Worm (Caenorhabditis elegans): Measurements from ENCODE around the gene phat-8.

phat-8 gene

ce11 chrII:12457275-12457674 is 14.3 kb upstream of the phat-8 start, which contains the start of gene sre-38:
TSS of gene sre-38 (plus strand) at chrII:12457575.
- TF ChIP-seq fkh-10 (GFP tag; optimal IDR thresholded peaks at IDR 0.05) (no peak), tbx-2 (tag; optimal IDR thresholded peaks at IDR 0.05) (no peak), unc-86 (tag; optimal IDR thresholded peaks at IDR 0.05) (no peak), hlh-13 (GFP tag; optimal IDR thresholded peaks at IDR 0.05) (no peak), nhr-11 (tag; optimal IDR thresholded peaks at IDR 0.05) (no peak), syd-9 (tag; optimal IDR thresholded peaks at IDR 0.05) (no peak)

DNA sequence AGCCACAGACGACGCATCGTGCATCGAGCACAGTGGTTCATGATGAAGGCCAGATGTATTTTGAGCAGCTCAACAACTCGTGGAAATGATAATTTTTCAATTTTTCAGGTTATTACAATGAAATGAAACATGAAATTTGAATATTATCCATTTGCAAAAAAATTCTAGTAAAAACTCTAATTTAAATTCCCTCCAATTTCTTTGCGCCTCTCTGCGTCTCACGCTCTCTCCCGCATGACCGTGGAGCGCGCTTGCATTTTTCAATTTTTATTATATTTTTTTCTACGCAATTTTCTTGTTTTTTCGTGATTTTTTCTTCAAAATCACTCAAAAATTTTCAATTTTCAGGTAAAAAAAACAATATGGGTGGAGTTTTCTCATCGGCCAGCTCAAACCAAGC is 12.2 kb upstream of the phat-8 start, which contains the start of gene tag-281:
tag-281 (plus strand) TSS at position 340 of the 400 bp plus-strand sequence.
- TF ChIP-seq ceh-48 (tag; optimal IDR thresholded peaks at IDR 0.05), result peak; percentile 3
- no peak for TF ChIP-seq ceh-30 (tag; optimal IDR thresholded peaks at IDR 0.05)
- peak; percentile 6 for TF ChIP-seq pax-1 (tag; optimal IDR thresholded peaks at IDR 0.05)
- TF ChIP-seq pha-4 (tag; optimal IDR thresholded peaks at IDR 0.05), result no peak
- TF ChIP-seq T23F11.4 (GFP tag; optimal IDR thresholded peaks at IDR 0.05), result no peak
- TF ChIP-seq Y22D7AL.16 (tag; optimal IDR thresholded peaks at IDR 0.05), result no peak
- no peak for TF ChIP-seq ceh-14 (tag; optimal IDR thresholded peaks at IDR 0.05)
- TF ChIP-seq zip-5 (tag; optimal IDR thresholded peaks at IDR 0.05), result no peak
- no peak for TF ChIP-seq rnt-1 (tag; optimal IDR thresholded peaks at IDR 0.05)
- no peak for TF ChIP-seq dmd-4 (tag; optimal IDR thresholded peaks at IDR 0.05; ENCODE audit: borderline replicate concordance)
- TF ChIP-seq ceh-34 (tag; optimal IDR thresholded peaks at IDR 0.05), result peak; percentile 12
- TF ChIP-seq unc-86 (tag; optimal IDR thresholded peaks at IDR 0.05), result peak; percentile 21
- TF ChIP-seq unc-42 (tag; optimal IDR thresholded peaks at IDR 0.05), result peak; percentile 47
- TF ChIP-seq hlh-8 (tag; optimal IDR thresholded peaks at IDR 0.05), result no peak
- TF ChIP-seq hlh-13 (GFP tag; optimal IDR thresholded peaks at IDR 0.05), result no peak
- TF ChIP-seq ceh-2 (tag; optimal IDR thresholded peaks at IDR 0.05), result no peak
- TF ChIP-seq nhr-232 (tag; optimal IDR thresholded peaks at IDR 0.05), result no peak
- peak; percentile 25 for TF ChIP-seq ceh-18 (tag; optimal IDR thresholded peaks at IDR 0.05)
- no peak for TF ChIP-seq ceh-6 (GFP tag; optimal IDR thresholded peaks at IDR 0.05)
- TF ChIP-seq hlh-30 (tag; optimal IDR thresholded peaks at IDR 0.05; ENCODE audit: insufficient read depth), result no peak
- peak; percentile 68 for TF ChIP-seq nfya-1 (tag; optimal IDR thresholded peaks at IDR 0.05)
- TF ChIP-seq syd-9 (tag; optimal IDR thresholded peaks at IDR 0.05), result no peak
- TF ChIP-seq ceh-22 (tag; optimal IDR thresholded peaks at IDR 0.05), result no peak
- TF ChIP-seq odd-2 (tag; optimal IDR thresholded peaks at IDR 0.05), result no peak
- TF ChIP-seq ceh-31 (tag; optimal IDR thresholded peaks at IDR 0.05), result peak; percentile 15
- no peak for TF ChIP-seq pqm-1 (tag; optimal IDR thresholded peaks at IDR 0.05)
- no peak for TF ChIP-seq sox-2 (GFP tag; IDR thresholded peaks at IDR 0.05)
- TF ChIP-seq ahr-1 (tag; optimal IDR thresholded peaks at IDR 0.05), result no peak
- TF ChIP-seq ceh-19 (GFP tag; optimal IDR thresholded peaks at IDR 0.05), result no peak

ce11 chrII:12460602-12461453 is 10.8 kb upstream of the phat-8 start, which contains the start of gene tag-280:
TSS of gene tag-280 (plus strand) at chrII:12460652.
- TF ChIP-seq hlh-13 (GFP tag; optimal IDR thresholded peaks at IDR 0.05), result no peak
- no peak for TF ChIP-seq che-1 (tag; optimal IDR thresholded peaks at IDR 0.05)
- no peak for TF ChIP-seq pax-1 (tag; optimal IDR thresholded peaks at IDR 0.05)
- TF ChIP-seq npax-4 (tag; optimal IDR thresholded peaks at IDR 0.05), result no peak
- TF ChIP-seq unc-42 (tag; optimal IDR thresholded peaks at IDR 0.05), result no peak
- TF ChIP-seq C38D4.7 (GFP tag; optimal IDR thresholded peaks at IDR 0.05), result no peak
- no peak for TF ChIP-seq ceh-24 (tag; optimal IDR thresholded peaks at IDR 0.05)
- no peak for TF ChIP-seq ets-4 (tag; optimal IDR thresholded peaks at IDR 0.05)
